Worm (Caenorhabditis elegans) whole organism, midembryonic: Measurements from ENCODE around the gene F52E1.5.

Experiments used
- T22C8.4 ChIP-seq: fragments of 200-800 bp; sonication (Bioruptor generic); IDR thresholded peaks from 2 replicates; pipeline ENCODE4 v1.3.6; 2022; ENCODE audit warnings: missing genetic modification characterization, missing compliant biosample characterization
- cog-1 ChIP-seq: sonication (generic microtip); optimal IDR thresholded peaks from 2 replicates; lab custom pipeline; 2016; ENCODE audit warnings: missing genetic modification characterization, missing compliant biosample characterization
- flt-1 ChIP-seq: fragments of 200-800 bp; sonication (Bioruptor generic); IDR thresholded peaks from 2 replicates; pipeline ENCODE4 v1.3.6; 2022; ENCODE audit warnings: missing genetic modification characterization, missing compliant biosample characterization
- klf-2 ChIP-seq: fragments of 200-800 bp; sonication (Bioruptor generic); conservative IDR thresholded peaks from 2 replicates; pipeline ENCODE4 v1.3.6; 2022; ENCODE audit warnings: missing genetic modification reagents, missing genetic modification characterization, missing compliant biosample characterization
- med-1 ChIP-seq: sonication (generic microtip); optimal IDR thresholded peaks from 2 replicates; lab custom pipeline; 2017; ENCODE audit warnings: missing genetic modification characterization, mild to moderate bottlenecking, missing compliant biosample characterization, antibody characterized with exemption, missing genetic modification reagents; ENCODE audit not compliant: insufficient read depth
- ref-1 ChIP-seq: fragments of 200-800 bp; sonication (Bioruptor generic); conservative IDR thresholded peaks from 2 replicates; pipeline ENCODE4 v1.3.6; 2022; ENCODE audit warnings: missing genetic modification reagents, missing genetic modification characterization, missing compliant biosample characterization
- tab-1 ChIP-seq: fragments of 200-800 bp; sonication (Bioruptor generic); IDR thresholded peaks from 2 replicates; pipeline ENCODE4 v1.3.6; 2022; ENCODE audit warnings: missing genetic modification characterization, missing compliant biosample characterization
- ztf-23 ChIP-seq: fragments of 200-800 bp; sonication (Bioruptor generic); IDR thresholded peaks from 2 replicates; pipeline ENCODE4 v1.3.6; 2022; ENCODE audit warnings: missing genetic modification reagents, missing genetic modification characterization, missing compliant biosample characterization
- ztf-29 ChIP-seq: fragments of 200-800 bp; sonication (Bioruptor generic); IDR thresholded peaks from 2 replicates; pipeline ENCODE4 v1.3.6; 2022; ENCODE audit warnings: missing genetic modification reagents, missing genetic modification characterization, missing compliant biosample characterization

- no peak for TF ChIP-seq flt-1 (GFP tag; lab: Robert Waterston, UW)
- TF ChIP-seq ref-1 (GFP tag; lab: Robert Waterston, UW) = no peak
- TF ChIP-seq ztf-23 (GFP tag; lab: Robert Waterston, UW) = no peak
- TF ChIP-seq tab-1 (GFP tag; lab: Robert Waterston, UW) = no peak
- no peak for TF ChIP-seq med-1 (GFP tag; lab: Kevin White, UChicago)
- TF ChIP-seq T22C8.4 (GFP tag; lab: Robert Waterston, UW) = no peak
- no peak for TF ChIP-seq klf-2 (GFP tag; lab: Robert Waterston, UW)
- no peak for TF ChIP-seq ztf-29 (GFP tag; lab: Robert Waterston, UW)
- TF ChIP-seq cog-1 (tag; lab: Kevin White, UChicago) = no peak
Observed at ce11 chrV:8355435-8356212, 23.7 kb upstream of the F52E1.5 start, which contains the start of gene mom-2.
